Worm (Caenorhabditis elegans): Measurements from ENCODE around the gene C55B6.7.

DNA sequence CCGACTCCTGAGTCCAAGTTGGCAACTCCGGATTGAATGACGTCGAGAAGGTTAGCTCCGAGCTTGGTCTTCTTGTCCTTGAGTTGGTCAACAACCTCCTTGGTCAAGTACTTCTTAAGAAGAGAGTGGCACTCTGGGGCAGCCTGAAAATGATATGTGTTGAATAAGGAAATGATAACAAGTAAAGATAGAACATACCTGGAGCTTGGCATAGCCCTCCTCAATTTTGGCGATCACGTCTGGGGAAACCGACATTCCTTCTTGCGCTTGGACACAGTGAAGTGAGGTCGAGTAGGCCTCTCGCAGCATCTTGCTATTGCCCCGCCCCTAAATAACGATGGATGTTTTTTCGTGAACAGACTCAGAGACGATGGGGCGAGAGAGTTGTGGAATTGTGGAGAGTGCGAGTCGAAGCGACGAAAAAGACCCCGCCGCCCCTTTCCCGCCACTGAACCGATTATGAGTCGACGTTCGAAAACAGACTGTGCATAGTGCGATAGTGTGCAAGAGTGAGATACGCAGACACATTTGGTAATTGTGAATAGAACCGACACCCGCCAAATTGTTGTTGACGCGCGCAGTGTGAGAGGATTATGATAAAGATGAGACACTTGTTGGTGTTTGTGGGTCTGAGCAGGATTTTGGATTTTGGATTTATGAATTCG is 40.5 kb upstream of the C55B6.7 start:
- TF ChIP-seq mdl-1 (tag; optimal IDR thresholded peaks at IDR 0.05) (peak in 1 of 2 experiments; percentile 39), unc-39 (tag; optimal IDR thresholded peaks at IDR 0.05) (no peak), ama-1 (optimal IDR thresholded peaks at IDR 0.05) (peak; percentile 63), egl-27 (tag; optimal IDR thresholded peaks at IDR 0.05) (no peak), ztf-4 (tag; optimal IDR thresholded peaks at IDR 0.05) (peak; percentile 0), lin-13 (GFP tag; optimal IDR thresholded peaks at IDR 0.05) (no peak), lin-39 (tag; optimal IDR thresholded peaks at IDR 0.05) (no peak), ztf-11 (tag; optimal IDR thresholded peaks at IDR 0.05) (no peak), ceh-82 (tag; optimal IDR thresholded peaks at IDR 0.05) (no peak), C34F6.9 (tag; optimal IDR thresholded peaks at IDR 0.05) (peak; percentile 39)
